Worm (Caenorhabditis elegans) whole organism, L1 larva: ENCODE data around the gene mlc-7.
A peak's percentile ranks its signal among the peaks of the same experiment; 100 is the strongest.

Experiments used
- C16A3.4 ChIP-seq: fragments of 150-350 bp; optimal IDR thresholded peaks from 2 replicates; lab custom pipeline; 2014; ENCODE audit warnings: missing biosample characterization, missing genetic modification characterization
- F16B12.6 ChIP-seq: fragments of 150-350 bp; optimal IDR thresholded peaks from 2 replicates; lab custom pipeline; 2014; ENCODE audit warnings: missing biosample characterization, missing genetic modification characterization
- Y116A8C.19 ChIP-seq: sonication (generic microtip); optimal IDR thresholded peaks from 2 replicates; lab custom pipeline; 2016; ENCODE audit warnings: missing compliant biosample characterization, missing genetic modification characterization, borderline replicate concordance
- alr-1 ChIP-seq: fragments of 200-800 bp; sonication (Bioruptor generic); optimal IDR thresholded peaks from 2 replicates; lab custom pipeline; 2018; ENCODE audit warnings: borderline replicate concordance, mild to moderate bottlenecking, missing genetic modification characterization, missing compliant biosample characterization
- blmp-1 ChIP-seq: fragments of 150-350 bp; optimal IDR thresholded peaks from 2 replicates; lab custom pipeline; 2014; ENCODE audit warnings: missing biosample characterization, missing genetic modification characterization
- ceh-63 ChIP-seq: fragments of 200-800 bp; sonication (Bioruptor generic); optimal IDR thresholded peaks from 2 replicates; lab custom pipeline; 2018; ENCODE audit warnings: mild to moderate bottlenecking, missing genetic modification characterization, missing compliant biosample characterization
- ceh-8 ChIP-seq: fragments of 200-800 bp; sonication (Bioruptor generic); optimal IDR thresholded peaks from 2 replicates; lab custom pipeline; 2018; ENCODE audit warnings: mild to moderate bottlenecking, missing genetic modification characterization, moderate library complexity, missing compliant biosample characterization
- ceh-90 ChIP-seq: sonication (generic microtip); optimal IDR thresholded peaks from 2 replicates; lab custom pipeline; 2016; ENCODE audit warnings: missing genetic modification characterization, missing compliant biosample characterization
- ces-1 ChIP-seq: fragments of 150-350 bp; optimal IDR thresholded peaks from 2 replicates; lab custom pipeline; 2014; ENCODE audit warnings: missing biosample characterization, missing genetic modification reagents, missing genetic modification characterization
- dpl-1 ChIP-seq, 3 experiments: fragments of 150-350 bp in 2 of 3; sonication (generic microtip) in 1 of 3; optimal IDR thresholded peaks; 2 replicates each; lab custom pipeline; 2014 to 2017; ENCODE audit warnings: missing biosample characterization in 3 of 3, missing genetic modification characterization in 3 of 3, missing genetic modification reagents in 3 of 3
- efl-1 ChIP-seq, 4 experiments: fragments of 150-350 bp; optimal IDR thresholded peaks in 3 of 4; peaks in 1 of 4; 1 replicate in 1 of 4; 2 replicates in 3 of 4; lab custom pipeline; 2014; ENCODE audit warnings: missing biosample characterization in 2 of 4, missing genetic modification characterization in 2 of 4, missing genetic modification reagents in 2 of 4
- elt-3 ChIP-seq, 6 experiments: fragments of 150-350 bp in 1 of 6; sonication (generic microtip); optimal IDR thresholded peaks; 2 replicates each; lab custom pipeline; 2017 to 2018; ENCODE audit warnings: missing biosample characterization in 6 of 6, missing genetic modification characterization in 6 of 6, inconsistent platforms in 1 of 6
- fkh-4 ChIP-seq: sonication (generic microtip); optimal IDR thresholded peaks from 2 replicates; lab custom pipeline; 2016; ENCODE audit warnings: missing compliant biosample characterization, missing genetic modification characterization, borderline replicate concordance
- fkh-8 ChIP-seq: sonication (generic microtip); optimal IDR thresholded peaks from 2 replicates; lab custom pipeline; 2016; ENCODE audit warnings: mild to moderate bottlenecking, missing genetic modification characterization, missing compliant biosample characterization
- fos-1 ChIP-seq: fragments of 150-350 bp; optimal IDR thresholded peaks from 2 replicates; lab custom pipeline; 2014; ENCODE audit warnings: missing biosample characterization, missing genetic modification characterization
- grh-1 ChIP-seq: fragments of 200-800 bp; sonication (Bioruptor generic); IDR thresholded peaks from 2 replicates; pipeline ENCODE4 v1.3.6; 2022; ENCODE audit warnings: missing genetic modification reagents, missing genetic modification characterization, missing compliant biosample characterization
- hlh-4 ChIP-seq: sonication (generic microtip); optimal IDR thresholded peaks from 2 replicates; lab custom pipeline; 2016; ENCODE audit warnings: mild to moderate bottlenecking, missing genetic modification characterization, missing compliant biosample characterization
- jun-1 ChIP-seq: fragments of 150-350 bp; optimal IDR thresholded peaks from 2 replicates; lab custom pipeline; 2014; ENCODE audit warnings: missing biosample characterization, missing genetic modification reagents, missing genetic modification characterization
- lin-13 ChIP-seq: fragments of 150-350 bp; optimal IDR thresholded peaks from 2 replicates; lab custom pipeline; 2014; ENCODE audit warnings: missing biosample characterization, missing genetic modification reagents, missing genetic modification characterization
- lin-14 ChIP-seq: fragments of 200-800 bp; sonication (Bioruptor generic); optimal IDR thresholded peaks from 2 replicates; lab custom pipeline; 2018; ENCODE audit warnings: mild to moderate bottlenecking, missing genetic modification characterization, moderate library complexity, missing compliant biosample characterization
- lin-35 ChIP-seq, 2 experiments: fragments of 150-350 bp; optimal IDR thresholded peaks; 2 replicates each; lab custom pipeline; 2014; ENCODE audit warnings: missing biosample characterization in 2 of 2, missing genetic modification characterization in 2 of 2, missing genetic modification reagents in 2 of 2
- lsy-2 ChIP-seq, 2 experiments: fragments of 150-350 bp; optimal IDR thresholded peaks; 2 replicates each; lab custom pipeline; 2014; ENCODE audit warnings: missing biosample characterization in 2 of 2, missing genetic modification characterization in 2 of 2
- mef-2 ChIP-seq: fragments of 150-350 bp; optimal IDR thresholded peaks from 2 replicates; lab custom pipeline; 2014; ENCODE audit warnings: missing biosample characterization, missing genetic modification characterization
- mep-1 ChIP-seq: fragments of 150-350 bp; optimal IDR thresholded peaks from 2 replicates; lab custom pipeline; 2014; ENCODE audit warnings: missing biosample characterization, missing genetic modification characterization
- nhr-11 ChIP-seq: fragments of 150-350 bp; optimal IDR thresholded peaks from 2 replicates; lab custom pipeline; 2014; ENCODE audit warnings: missing biosample characterization, missing genetic modification characterization
- nhr-12 ChIP-seq: sonication (generic microtip); optimal IDR thresholded peaks from 2 replicates; lab custom pipeline; 2017; ENCODE audit warnings: missing biosample characterization, missing genetic modification characterization
- nhr-20 ChIP-seq: sonication (generic microtip); optimal IDR thresholded peaks from 2 replicates; lab custom pipeline; 2016; ENCODE audit warnings: mild to moderate bottlenecking, missing genetic modification characterization, missing compliant biosample characterization
- nhr-47 ChIP-seq: sonication (generic microtip); optimal IDR thresholded peaks from 2 replicates; lab custom pipeline; 2016; ENCODE audit warnings: mild to moderate bottlenecking, missing genetic modification characterization, moderate library complexity, missing compliant biosample characterization
- nhr-71 ChIP-seq: sonication (generic microtip); optimal IDR thresholded peaks from 2 replicates; lab custom pipeline; 2016; ENCODE audit warnings: mild to moderate bottlenecking, missing genetic modification characterization, moderate library complexity, missing compliant biosample characterization
- nhr-85 ChIP-seq: sonication (generic microtip); peaks from one replicate; lab custom pipeline; 2016; ENCODE audit warnings: missing genetic modification characterization, inconsistent platforms, missing compliant biosample characterization
- nhr-90 ChIP-seq: sonication (generic microtip); optimal IDR thresholded peaks from 2 replicates; lab custom pipeline; 2016; ENCODE audit warnings: mild to moderate bottlenecking, missing genetic modification characterization, missing compliant biosample characterization; ENCODE audit not compliant: poor library complexity
- pag-3 ChIP-seq: sonication (generic microtip); optimal IDR thresholded peaks from 2 replicates; lab custom pipeline; 2017; ENCODE audit warnings: missing genetic modification characterization, mild to moderate bottlenecking, missing compliant biosample characterization, antibody characterized with exemption, borderline replicate concordance; ENCODE audit not compliant: insufficient read depth
- pax-3 ChIP-seq: fragments of 200-800 bp; sonication (Bioruptor generic); optimal IDR thresholded peaks from 2 replicates; lab custom pipeline; 2018; ENCODE audit warnings: mild to moderate bottlenecking, missing genetic modification characterization, moderate library complexity, missing compliant biosample characterization
- rnt-1 ChIP-seq: sonication (generic microtip); optimal IDR thresholded peaks from 2 replicates; lab custom pipeline; 2016; ENCODE audit warnings: mild to moderate bottlenecking, missing genetic modification characterization, moderate library complexity, missing compliant biosample characterization
- skn-1 ChIP-seq: fragments of 150-350 bp; optimal IDR thresholded peaks from 2 replicates; lab custom pipeline; 2014; ENCODE audit warnings: missing biosample characterization, missing genetic modification characterization
- snpc-4 ChIP-seq: fragments of 150-350 bp; optimal IDR thresholded peaks from 2 replicates; lab custom pipeline; 2014; ENCODE audit warnings: missing biosample characterization, missing genetic modification characterization
- snu-23 ChIP-seq: sonication (generic microtip); optimal IDR thresholded peaks from 2 replicates; lab custom pipeline; 2016; ENCODE audit warnings: missing genetic modification characterization, missing compliant biosample characterization
- sup-37 ChIP-seq: fragments of 200-800 bp; sonication (Bioruptor generic); optimal IDR thresholded peaks from 2 replicates; lab custom pipeline; 2018; ENCODE audit warnings: mild to moderate bottlenecking, missing genetic modification characterization, missing compliant biosample characterization
- swsn-7 ChIP-seq: sonication (generic microtip); optimal IDR thresholded peaks from 2 replicates; lab custom pipeline; 2016; ENCODE audit warnings: missing genetic modification characterization, missing compliant biosample characterization
- tbx-2 ChIP-seq: sonication (generic microtip); optimal IDR thresholded peaks from 2 replicates; lab custom pipeline; 2016; ENCODE audit warnings: missing genetic modification characterization, missing compliant biosample characterization
- tlp-1 ChIP-seq: fragments of 150-350 bp; optimal IDR thresholded peaks from 2 replicates; lab custom pipeline; 2014; ENCODE audit warnings: missing biosample characterization, missing genetic modification characterization
- unc-130 ChIP-seq: fragments of 150-350 bp; optimal IDR thresholded peaks from 2 replicates; lab custom pipeline; 2017; ENCODE audit warnings: missing biosample characterization, missing genetic modification characterization, inconsistent platforms
- unc-62 ChIP-seq: fragments of 150-350 bp; optimal IDR thresholded peaks from 2 replicates; lab custom pipeline; 2014; ENCODE audit warnings: missing biosample characterization, missing genetic modification reagents, missing genetic modification characterization
- unc-86 ChIP-seq: sonication (generic microtip); optimal IDR thresholded peaks from 2 replicates; lab custom pipeline; 2016; ENCODE audit warnings: missing genetic modification characterization, missing compliant biosample characterization
- unc-98 ChIP-seq: fragments of 200-800 bp; sonication (Bioruptor generic); IDR thresholded peaks from 2 replicates; pipeline ENCODE4 v1.3.6; 2022; ENCODE audit warnings: missing genetic modification characterization, missing compliant biosample characterization
- vab-15 ChIP-seq: sonication (generic microtip); optimal IDR thresholded peaks from 2 replicates; lab custom pipeline; 2017; ENCODE audit warnings: missing genotype, mild to moderate bottlenecking, missing genetic modification characterization, missing compliant biosample characterization

The mlc-7 gene

ce11 chrIII:13709122-13709521 lies 42.1 kb upstream of the mlc-7 start (continued):
- TF ChIP-seq rnt-1 (no peak), blmp-1 (tag; lab: Kevin White, UChicago) (peak; percentile 98), fkh-8 (tag; lab: Kevin White, UChicago) (no peak), sup-37 (no peak), lin-13 (GFP tag; lab: Kevin White, UChicago) (no peak), snpc-4 (tag; lab: Kevin White, UChicago) (no peak), nhr-47 (tag; lab: Kevin White, UChicago) (no peak)

ce11 chrIII:13710666-13711065 lies 40.6 kb upstream of the mlc-7 start:
- peak; percentile 30; the same call in 1 of the 2 replicates for TF ChIP-seq grh-1 (GFP tag; lab: Robert Waterston, UW)
- TF ChIP-seq lsy-2 (tag; optimal IDR thresholded peaks at IDR 0.05; lab: Kevin White, UChicago) = peak in 1 of 2 experiments; percentile 8
- peak; percentile 49 for TF ChIP-seq blmp-1 (tag; lab: Kevin White, UChicago)
- peak; percentile 36 for TF ChIP-seq nhr-71 (tag; lab: Kevin White, UChicago)
- no peak for TF ChIP-seq ceh-8 (GFP tag; lab: Kevin White, UChicago)
- TF ChIP-seq tlp-1 = no peak
- no peak for TF ChIP-seq C16A3.4 (tag; lab: Kevin White, UChicago)
- peak in 1 of 2 experiments; percentile 35 for TF ChIP-seq lin-35 (GFP tag; optimal IDR thresholded peaks at IDR 0.05; lab: Kevin White, UChicago)
- peak in 2 of 6 experiments; percentile 10 to 20 for TF ChIP-seq elt-3 (tag; optimal IDR thresholded peaks at IDR 0.05; lab: Kevin White, UChicago)
- peak; percentile 44 for TF ChIP-seq lin-14 (GFP tag; lab: Kevin White, UChicago)
- peak; percentile 39 for TF ChIP-seq nhr-90 (tag; lab: Kevin White, UChicago)
- peak; percentile 28 for TF ChIP-seq mep-1 (tag; lab: Kevin White, UChicago)
- no peak for TF ChIP-seq unc-130
- peak; percentile 85 for TF ChIP-seq nhr-85 (tag; lab: Kevin White, UChicago)
- TF ChIP-seq snu-23 = peak; percentile 44
- peak; percentile 14 for TF ChIP-seq nhr-20 (tag; lab: Kevin White, UChicago)
- TF ChIP-seq vab-15 (tag; lab: Kevin White, UChicago) = peak; percentile 30
- TF ChIP-seq tbx-2 (tag; lab: Kevin White, UChicago) = peak; percentile 16

- TF ChIP-seq fkh-4 (tag; lab: Kevin White, UChicago) = no peak
- TF ChIP-seq pag-3 (tag; lab: Kevin White, UChicago) = no peak
- peak in 1 of 2 experiments; percentile 12 for TF ChIP-seq lin-35 (GFP tag; optimal IDR thresholded peaks at IDR 0.05; lab: Kevin White, UChicago)
- peak; percentile 63 for TF ChIP-seq nhr-71 (tag; lab: Kevin White, UChicago)
- TF ChIP-seq efl-1 (optimal IDR thresholded peaks at IDR 0.05; lab: Kevin White, UChicago) = peak; percentile 26 to 55
- TF ChIP-seq efl-1 (GFP tag; optimal IDR thresholded peaks at IDR 0.05 in 1 of 2; lab: Kevin White, UChicago) = peak in 1 of 2 experiments; percentile 87
- TF ChIP-seq nhr-85 (tag; lab: Kevin White, UChicago) = peak; percentile 68
- TF ChIP-seq unc-98 (GFP tag; lab: Robert Waterston, UW) = no peak
- no peak for TF ChIP-seq Y116A8C.19 (tag; lab: Kevin White, UChicago)
- no peak for TF ChIP-seq skn-1 (tag; lab: Kevin White, UChicago)
- TF ChIP-seq unc-62 = no peak
- peak; percentile 49 for TF ChIP-seq jun-1 (tag; lab: Kevin White, UChicago)
- TF ChIP-seq alr-1 (tag; lab: Kevin White, UChicago) = no peak
- peak; percentile 17 for TF ChIP-seq snu-23
- peak; percentile 55 for TF ChIP-seq unc-86 (tag; lab: Kevin White, UChicago)
- no peak for TF ChIP-seq nhr-11 (tag; lab: Kevin White, UChicago)
- peak; percentile 62 for TF ChIP-seq nhr-47 (tag; lab: Kevin White, UChicago)
- no peak for TF ChIP-seq nhr-90 (tag; lab: Kevin White, UChicago)
- TF ChIP-seq ceh-90 (tag; lab: Kevin White, UChicago) = no peak
- TF ChIP-seq sup-37 = no peak
- no peak for TF ChIP-seq fos-1
- TF ChIP-seq pax-3 (tag; lab: Kevin White, UChicago) = no peak
- TF ChIP-seq rnt-1 = peak; percentile 38
- TF ChIP-seq ceh-8 (GFP tag; lab: Kevin White, UChicago) = no peak
- no peak for TF ChIP-seq hlh-4 (tag; lab: Kevin White, UChicago)
- TF ChIP-seq nhr-12 = no peak
- TF ChIP-seq ceh-63 = no peak
- TF ChIP-seq F16B12.6 (tag; lab: Kevin White, UChicago) = no peak
- no peak for TF ChIP-seq mef-2
- peak; percentile 27 for TF ChIP-seq swsn-7
- peak; percentile 6 for TF ChIP-seq nhr-20 (tag; lab: Kevin White, UChicago)
- TF ChIP-seq ces-1 (GFP tag; lab: Kevin White, UChicago) = no peak
- TF ChIP-seq mep-1 (tag; lab: Kevin White, UChicago) = no peak
- no peak for TF ChIP-seq dpl-1 (GFP tag; optimal IDR thresholded peaks at IDR 0.05; lab: Kevin White, UChicago)
Observed at ce11 chrIII:13712854-13713293, 38.4 kb upstream of the mlc-7 start.
